Fruit fly (Drosophila melanogaster) whole organism, prepupa: ENCODE data around the gene SkpA.
A peak's percentile ranks its signal among the peaks of the same experiment; 100 is the strongest.

Experiments used
- Blimp-1 ChIP-seq: fragments of 200-800 bp; sonication (Bioruptor generic); optimal IDR thresholded peaks from 3 replicates; lab custom pipeline; 2017; ENCODE audit warnings: missing biosample characterization, missing genetic modification characterization, mild to moderate bottlenecking, moderate library complexity, missing genetic modification reagents
- CG11294 ChIP-seq: fragments of 200-800 bp; sonication (Bioruptor generic); IDR thresholded peaks from 2 replicates; pipeline ENCODE4 v1.3.6; 2022; ENCODE audit warnings: missing biosample characterization, missing genetic modification characterization
- CG11762 ChIP-seq: fragments of 200-800 bp; sonication (Bioruptor generic); optimal IDR thresholded peaks from 3 replicates; lab custom pipeline; 2016; ENCODE audit warnings: missing biosample characterization, missing genetic modification characterization; ENCODE audit not compliant: insufficient read depth
- CG15336 ChIP-seq: fragments of 200-800 bp; sonication (Bioruptor generic); IDR thresholded peaks from 2 replicates; pipeline ENCODE4 v1.3.6; 2022; ENCODE audit warnings: missing biosample characterization, missing genetic modification characterization
- CG1621 ChIP-seq: fragments of 200-800 bp; sonication (Bioruptor generic); optimal IDR thresholded peaks from 3 replicates; lab custom pipeline; 2018; ENCODE audit warnings: missing biosample characterization, mild to moderate bottlenecking, missing genetic modification characterization
- CG16779 ChIP-seq: fragments of 200-800 bp; sonication (Bioruptor generic); optimal IDR thresholded peaks from 3 replicates; lab custom pipeline; 2017; ENCODE audit warnings: missing biosample characterization, mild to moderate bottlenecking, missing genetic modification characterization
- CG31627 ChIP-seq: fragments of 200-800 bp; sonication (Bioruptor generic); optimal IDR thresholded peaks from 3 replicates; lab custom pipeline; 2016; ENCODE audit warnings: missing biosample characterization, missing genetic modification characterization
- CG34406 ChIP-seq: fragments of 200-800 bp; sonication (Bioruptor generic); optimal IDR thresholded peaks from 3 replicates; lab custom pipeline; 2016; ENCODE audit warnings: missing biosample characterization, missing genetic modification characterization
- CG6276 ChIP-seq: fragments of 200-800 bp; sonication (Bioruptor generic); optimal IDR thresholded peaks from 2 replicates; lab custom pipeline; 2017; ENCODE audit warnings: missing biosample characterization, mild to moderate bottlenecking, missing genetic modification characterization
- CG6792 ChIP-seq: fragments of 200-800 bp; sonication (Bioruptor generic); optimal IDR thresholded peaks from 3 replicates; lab custom pipeline; 2016; ENCODE audit warnings: missing biosample characterization, missing genetic modification characterization
- CG6808 ChIP-seq: fragments of 200-800 bp; sonication (Bioruptor generic); optimal IDR thresholded peaks from 3 replicates; lab custom pipeline; 2017; ENCODE audit warnings: missing biosample characterization, missing genetic modification characterization, mild to moderate bottlenecking, moderate library complexity, missing genetic modification reagents
- CG6854 ChIP-seq: fragments of 200-800 bp; sonication (Bioruptor generic); optimal IDR thresholded peaks from 2 replicates; lab custom pipeline; 2017; ENCODE audit warnings: missing biosample characterization, mild to moderate bottlenecking, missing genetic modification characterization
- CG7368 ChIP-seq: fragments of 200-800 bp; sonication (Bioruptor generic); optimal IDR thresholded peaks from 3 replicates; lab custom pipeline; 2016; ENCODE audit warnings: missing biosample characterization, missing genetic modification characterization
- CG8319 ChIP-seq: fragments of 200-800 bp; sonication (Bioruptor generic); optimal IDR thresholded peaks from 3 replicates; lab custom pipeline; 2016; ENCODE audit warnings: missing biosample characterization, missing genetic modification characterization
- CG9139 ChIP-seq: fragments of 200-800 bp; sonication (Bioruptor generic); optimal IDR thresholded peaks from 3 replicates; lab custom pipeline; 2017; ENCODE audit warnings: missing biosample characterization, mild to moderate bottlenecking, missing genetic modification characterization
- Eip75B ChIP-seq: fragments of 200-800 bp; sonication (Bioruptor generic); optimal IDR thresholded peaks from 3 replicates; lab custom pipeline; 2016; ENCODE audit warnings: missing biosample characterization, missing genetic modification characterization
- Eip78C ChIP-seq: fragments of 200-800 bp; sonication (Bioruptor generic); peaks from one replicate; lab custom pipeline; 2016; ENCODE audit warnings: missing biosample characterization, missing genetic modification characterization
- Eip93F ChIP-seq: fragments of 200-800 bp; sonication (Bioruptor generic); optimal IDR thresholded peaks from 2 replicates; lab custom pipeline; 2016; ENCODE audit warnings: missing biosample characterization, mild to moderate bottlenecking, missing genetic modification characterization
- Ets21C ChIP-seq: fragments of 200-800 bp; sonication (Bioruptor generic); optimal IDR thresholded peaks from 3 replicates; lab custom pipeline; 2016; ENCODE audit warnings: missing biosample characterization, missing genetic modification characterization
- Gug ChIP-seq: fragments of 200-800 bp; sonication (Bioruptor generic); IDR thresholded peaks from 2 replicates; pipeline ENCODE4 v1.3.6; 2022; ENCODE audit warnings: missing biosample characterization, missing genetic modification characterization
- OdsH ChIP-seq: fragments of 200-800 bp; sonication (Bioruptor generic); optimal IDR thresholded peaks from 3 replicates; lab custom pipeline; 2016; ENCODE audit warnings: missing biosample characterization, missing genetic modification characterization
- Sox14 ChIP-seq: fragments of 200-800 bp; sonication (Bioruptor generic); optimal IDR thresholded peaks from 3 replicates; lab custom pipeline; 2016; ENCODE audit warnings: missing biosample characterization, missing genetic modification characterization
- Sox15 ChIP-seq: fragments of 200-800 bp; sonication (Bioruptor generic); optimal IDR thresholded peaks from 3 replicates; lab custom pipeline; 2016; ENCODE audit warnings: missing biosample characterization, missing genetic modification characterization
- achi ChIP-seq: fragments of 200-800 bp; sonication (Bioruptor generic); optimal IDR thresholded peaks from 3 replicates; lab custom pipeline; 2016; ENCODE audit warnings: missing biosample characterization, missing genetic modification characterization
- acj6 ChIP-seq: fragments of 200-800 bp; sonication (Bioruptor generic); optimal IDR thresholded peaks from 3 replicates; lab custom pipeline; 2016; ENCODE audit warnings: missing biosample characterization, missing genetic modification characterization
- cyc ChIP-seq: fragments of 200-800 bp; sonication (Bioruptor generic); optimal IDR thresholded peaks from 3 replicates; lab custom pipeline; 2016; ENCODE audit warnings: missing biosample characterization, missing genetic modification characterization
- dsx ChIP-seq: fragments of 200-800 bp; optimal IDR thresholded peaks from 3 replicates; lab custom pipeline; 2019; ENCODE audit warnings: missing biosample characterization, mild to moderate bottlenecking, missing genetic modification characterization, moderate library complexity; ENCODE audit not compliant: poor library complexity, severe bottlenecking
- esn ChIP-seq: fragments of 200-800 bp; sonication (Bioruptor generic); optimal IDR thresholded peaks from 2 replicates; lab custom pipeline; 2016; ENCODE audit warnings: missing biosample characterization, mild to moderate bottlenecking, missing genetic modification characterization, moderate library complexity
- fd59A ChIP-seq: fragments of 200-800 bp; sonication (Bioruptor generic); optimal IDR thresholded peaks from 2 replicates; lab custom pipeline; 2017; ENCODE audit warnings: missing biosample characterization, mild to moderate bottlenecking, missing genetic modification characterization, missing genetic modification reagents
- fd85E ChIP-seq: fragments of 200-800 bp; sonication (Bioruptor generic); optimal IDR thresholded peaks from 3 replicates; lab custom pipeline; 2016; ENCODE audit warnings: missing biosample characterization, missing genetic modification characterization
- fkh ChIP-seq: fragments of 200-800 bp; sonication (Bioruptor generic); optimal IDR thresholded peaks from 3 replicates; lab custom pipeline; 2017; ENCODE audit warnings: missing biosample characterization, mild to moderate bottlenecking, missing genetic modification characterization, moderate library complexity
- net ChIP-seq: fragments of 200-800 bp; sonication (Bioruptor generic); optimal IDR thresholded peaks from 3 replicates; lab custom pipeline; 2016; ENCODE audit warnings: missing biosample characterization, missing genetic modification characterization
- salr ChIP-seq, 2 experiments: fragments of 200-800 bp; sonication (Bioruptor generic); optimal IDR thresholded peaks; 3 replicates each; lab custom pipeline; 2016 to 2018; ENCODE audit warnings: missing biosample characterization in 2 of 2, missing genetic modification characterization in 2 of 2, mild to moderate bottlenecking in 1 of 2
- spab ChIP-seq: fragments of 200-800 bp; sonication (Bioruptor generic); optimal IDR thresholded peaks from 2 replicates; lab custom pipeline; 2017; ENCODE audit warnings: missing biosample characterization, mild to moderate bottlenecking, missing genetic modification characterization, missing genetic modification reagents
- ss ChIP-seq, 2 experiments: fragments of 200-800 bp; sonication (Bioruptor generic); optimal IDR thresholded peaks; 2 replicates in 1 of 2; 3 replicates in 1 of 2; lab custom pipeline; 2017 to 2018; ENCODE audit warnings: mild to moderate bottlenecking in 2 of 2, missing biosample characterization in 2 of 2, missing genetic modification characterization in 2 of 2, moderate library complexity in 1 of 2
- svp ChIP-seq: fragments of 200-800 bp; sonication (Bioruptor generic); peaks from one replicate; lab custom pipeline; 2016; ENCODE audit warnings: missing biosample characterization, missing genetic modification characterization
- topi ChIP-seq: fragments of 200-800 bp; sonication (Bioruptor generic); optimal IDR thresholded peaks from 3 replicates; lab custom pipeline; 2016; ENCODE audit warnings: missing biosample characterization, missing genetic modification characterization
- vri ChIP-seq: fragments of 200-800 bp; sonication (Bioruptor generic); optimal IDR thresholded peaks from 3 replicates; lab custom pipeline; 2016; ENCODE audit warnings: missing biosample characterization, mild to moderate bottlenecking, missing genetic modification characterization

SkpA gene

dm6 chrX:629239-629821 is 26.6 kb upstream of the SkpA start, which contains the start of the genes RpL36 and Mybbp1A (continued):
- TF ChIP-seq acj6 (GFP tag; lab: Kevin White, UChicago) (no peak), svp (GFP tag; lab: Kevin White, UChicago) (peak; percentile 59), achi (GFP tag; lab: Kevin White, UChicago) (peak; percentile 66), CG11762 (GFP tag; lab: Kevin White, UChicago) (peak; percentile 29), fd59A (GFP tag; lab: Kevin White, UChicago) (no peak), vri (GFP tag; lab: Kevin White, UChicago) (no peak), Eip75B (no peak), dsx (GFP tag; lab: Kevin White, UChicago) (no peak), CG15336 (GFP tag; lab: Robert Waterston, UW) (no peak; the same call in 1 of the 2 replicates), Eip78C (peak; percentile 92), CG6792 (peak; percentile 62), salr (GFP tag; optimal IDR thresholded peaks at IDR 0.05; lab: Kevin White, UChicago) (peak in 1 of 2 experiments; percentile 54), CG1621 (peak; percentile 40)
- TF ChIP-seq, all 60 proteins: peak for 28

DNA sequence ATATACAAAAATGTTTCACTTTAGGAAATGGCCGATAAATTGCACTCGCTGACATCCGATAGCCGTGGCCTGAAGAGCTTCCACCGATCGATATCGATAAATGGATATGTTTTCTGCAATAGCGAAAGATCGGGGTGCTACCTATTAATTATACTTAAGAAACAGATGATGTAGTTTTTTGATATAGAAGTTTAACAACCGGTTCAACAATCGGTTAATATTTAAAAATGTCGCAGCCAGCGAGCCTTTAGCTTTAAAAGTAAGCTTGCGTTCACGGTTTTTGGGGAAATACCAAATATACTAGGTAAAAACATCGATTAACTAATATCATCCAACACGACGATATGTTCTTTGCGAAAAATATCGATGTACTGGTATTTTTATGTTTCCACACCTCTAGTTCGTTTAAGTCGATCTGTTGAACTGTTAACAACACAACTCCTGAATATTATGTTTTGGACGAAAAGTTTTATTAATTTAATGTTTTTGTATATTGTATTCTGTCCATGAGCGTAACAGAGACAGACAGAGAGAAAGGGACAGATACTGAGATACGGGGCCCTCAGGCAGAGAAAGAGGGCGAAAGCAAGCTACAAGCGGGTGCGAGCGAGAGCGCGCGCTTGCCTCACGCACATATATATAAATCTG is 20.3 kb upstream of the SkpA start, which contains the start of gene Dredd:
Dredd (minus strand) TSS at position 51 of the 648 bp plus-strand sequence.
- TF ChIP-seq cyc (GFP tag; lab: Kevin White, UChicago), result no peak
- no peak for TF ChIP-seq CG16779 (tag; lab: Kevin White, UChicago)
- TF ChIP-seq ss (GFP tag; optimal IDR thresholded peaks at IDR 0.05; lab: Kevin White, UChicago), result peak in 1 of 2 experiments; percentile 27
- TF ChIP-seq Eip78C, result peak; percentile 40
- TF ChIP-seq CG34406 (GFP tag; lab: Kevin White, UChicago), result no peak
- no peak for TF ChIP-seq CG6276 (GFP tag; lab: Kevin White, UChicago)
- TF ChIP-seq Sox14, result peak; percentile 24
- TF ChIP-seq svp (GFP tag; lab: Kevin White, UChicago), result peak; percentile 84
- no peak for TF ChIP-seq Ets21C (GFP tag; lab: Kevin White, UChicago)
- TF ChIP-seq CG8319 (GFP tag; lab: Kevin White, UChicago), result no peak
- TF ChIP-seq Eip93F (GFP tag; lab: Kevin White, UChicago), result peak; percentile 67
- TF ChIP-seq spab, result no peak
- no peak for TF ChIP-seq Blimp-1 (GFP tag; lab: Kevin White, UChicago)
- no peak for TF ChIP-seq OdsH (GFP tag; lab: Kevin White, UChicago)
- TF ChIP-seq CG11294 (GFP tag; lab: Robert Waterston, UW), result no peak
- TF ChIP-seq net (GFP tag; lab: Kevin White, UChicago), result no peak
- no peak for TF ChIP-seq CG11762 (GFP tag; lab: Kevin White, UChicago)
- no peak for TF ChIP-seq CG9139
- no peak for TF ChIP-seq Sox15 (GFP tag; lab: Kevin White, UChicago)
- TF ChIP-seq CG15336 (GFP tag; lab: Robert Waterston, UW), result no peak
- TF ChIP-seq CG6808 (GFP tag; lab: Kevin White, UChicago), result no peak
- TF ChIP-seq CG6854 (GFP tag; lab: Kevin White, UChicago), result no peak
- TF ChIP-seq fd85E (GFP tag; lab: Kevin White, UChicago), result no peak
- no peak for TF ChIP-seq fkh
- TF ChIP-seq esn, result peak; percentile 27
- TF ChIP-seq CG7368 (GFP tag; lab: Kevin White, UChicago), result no peak
- TF ChIP-seq CG31627 (GFP tag; lab: Kevin White, UChicago), result no peak
- TF ChIP-seq topi (GFP tag; lab: Kevin White, UChicago), result peak; percentile 14
- no peak for TF ChIP-seq Gug (GFP tag; lab: Robert Waterston, UW)
